Fruit fly (Drosophila melanogaster): Measurements from ENCODE around the gene BOD1.
A peak's percentile ranks its signal among the peaks of the same experiment; 100 is the strongest.

Gene BOD1

DNA sequence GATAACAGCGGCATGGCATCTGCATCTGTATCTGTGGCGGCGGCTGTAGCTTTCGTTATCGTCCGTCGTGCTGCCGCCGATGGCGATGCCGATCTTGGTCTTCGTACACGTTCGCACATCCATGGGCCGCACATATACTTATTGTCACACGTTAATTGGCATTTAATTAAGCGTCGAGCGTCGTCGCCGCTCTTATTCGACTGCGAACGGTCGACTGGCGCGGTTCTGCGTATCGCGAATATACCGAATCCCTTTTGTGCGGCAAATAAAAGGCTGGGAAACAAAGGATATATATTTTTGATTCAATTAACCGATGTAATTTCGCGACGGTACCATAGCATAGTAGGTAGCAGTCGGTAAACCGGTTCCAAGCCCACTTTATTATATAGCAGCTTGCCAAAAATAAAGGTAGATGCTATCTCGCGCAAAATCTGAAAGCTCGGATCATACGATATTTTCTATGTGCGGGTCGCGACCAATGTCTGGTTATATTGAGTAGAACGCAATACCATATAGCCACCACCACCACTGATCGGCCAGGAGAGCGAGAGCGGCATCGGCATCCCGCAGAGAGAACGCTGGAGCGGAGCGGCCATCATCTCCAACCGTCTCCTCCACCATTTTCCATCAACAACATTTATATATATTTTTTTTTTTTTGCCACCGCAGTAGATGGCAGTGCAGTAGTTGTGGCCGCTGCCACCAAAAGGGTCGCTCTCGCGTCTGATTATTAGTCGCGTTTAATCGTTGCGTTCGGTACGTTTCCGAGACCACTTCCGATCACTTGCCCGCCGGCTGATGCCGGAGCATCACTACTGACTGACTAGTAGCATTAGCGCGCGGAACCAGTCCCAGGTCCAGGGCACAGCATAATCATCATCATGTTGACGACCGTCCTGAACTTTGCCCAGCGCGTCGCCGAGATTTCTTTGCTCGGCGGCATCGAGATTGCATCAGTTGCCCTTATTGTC is 12.8 kb upstream of the BOD1 start, which contains the start of gene mino (continued):
- peak; percentile 5 for TF ChIP-seq sage (GFP tag; optimal IDR thresholded peaks at IDR 0.05)

DNA sequence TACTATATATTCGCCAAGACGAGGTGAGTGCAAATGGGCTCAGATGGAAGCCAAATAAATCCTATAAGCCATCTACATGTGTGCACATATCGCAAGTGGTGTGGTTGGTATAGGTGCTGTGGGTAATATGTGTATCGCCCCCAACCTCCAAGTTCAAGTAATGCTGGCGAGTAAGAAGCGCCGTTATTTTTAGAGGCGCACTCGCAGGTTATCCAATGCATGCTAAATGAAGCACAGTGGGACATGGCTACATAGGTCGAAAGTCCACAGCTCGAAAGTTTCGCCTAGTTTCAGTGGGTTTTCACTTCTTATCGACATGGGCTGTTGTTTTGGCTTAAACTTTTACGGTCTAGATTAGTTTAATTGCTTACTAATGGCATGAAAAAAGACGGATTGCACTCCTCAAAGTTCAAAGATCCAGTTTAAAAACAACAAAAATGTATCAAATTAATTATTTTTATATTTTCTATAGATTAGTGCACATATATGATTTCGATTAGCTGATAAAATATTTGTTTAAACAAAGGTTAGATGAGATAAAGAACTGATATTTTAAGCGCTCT is 12.0 kb upstream of the BOD1 start:
- TF ChIP-seq foxo (GFP tag; optimal IDR thresholded peaks at IDR 0.05) (peak in 1 of 2 experiments; percentile 27), sage (GFP tag; optimal IDR thresholded peaks at IDR 0.05) (no peak), woc (GFP tag; optimal IDR thresholded peaks at IDR 0.05) (no peak), Sp1 (GFP tag; optimal IDR thresholded peaks at IDR 0.05) (no peak), psq (GFP tag; optimal IDR thresholded peaks at IDR 0.05) (peak; percentile 7), HLH106 (tag; optimal IDR thresholded peaks at IDR 0.05) (peak; percentile 10), fru (GFP tag; optimal IDR thresholded peaks at IDR 0.05) (no peak), ey (GFP tag; optimal IDR thresholded peaks at IDR 0.05) (no peak), dl (GFP tag; optimal IDR thresholded peaks at IDR 0.05; ENCODE audit: insufficient read depth in 1 of 2, partially characterized antibody in 2 of 2) (no peak), Mio (GFP tag; optimal IDR thresholded peaks at IDR 0.05) (no peak), Hnf4 (GFP tag; optimal IDR thresholded peaks at IDR 0.05) (no peak)

- TF ChIP-seq pan (optimal IDR thresholded peaks at IDR 0.05) (no peak), h (GFP tag; optimal IDR thresholded peaks at IDR 0.05) (peak; percentile 74), ey (GFP tag; optimal IDR thresholded peaks at IDR 0.05) (no peak), Rel (GFP tag; optimal IDR thresholded peaks at IDR 0.05) (no peak), Rel (tag; optimal IDR thresholded peaks at IDR 0.05) (peak; percentile 24)
Observed at dm6 chr3R:27926738-27927215, 11.3 kb upstream of the BOD1 start.

DNA sequence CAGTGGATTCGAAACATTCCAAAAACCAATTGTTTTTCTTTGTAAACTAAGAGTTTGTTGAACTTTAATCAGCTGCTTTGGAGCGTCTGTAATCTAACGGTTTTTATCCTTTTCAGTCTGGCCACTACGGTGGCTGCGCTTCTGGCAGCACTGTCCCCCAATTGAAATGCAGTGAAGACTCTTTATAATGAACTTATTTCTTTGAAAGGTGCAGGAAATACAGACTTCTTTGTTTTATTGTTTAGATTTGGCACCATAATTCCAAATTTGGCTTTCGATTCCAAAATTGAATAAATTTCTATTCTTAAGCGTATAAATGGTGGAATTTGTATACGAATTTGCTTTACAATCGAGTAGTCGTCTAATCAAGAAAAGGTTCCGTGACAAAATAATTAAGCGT is 9.9 kb upstream of the BOD1 start, which contains the start of gene nenya:
nenya (minus strand) TSS at position 35 of the 400 bp plus-strand sequence.
- TF ChIP-seq CG32264 (GFP tag; optimal IDR thresholded peaks at IDR 0.05) (no peak), pan (optimal IDR thresholded peaks at IDR 0.05) (no peak), CrebA (GFP tag; optimal IDR thresholded peaks at IDR 0.05; ENCODE audit: borderline replicate concordance) (no peak), HLH106 (tag; optimal IDR thresholded peaks at IDR 0.05) (no peak), fru (GFP tag; optimal IDR thresholded peaks at IDR 0.05) (no peak), OdsH (GFP tag; optimal IDR thresholded peaks at IDR 0.05) (no peak), sv (GFP tag; optimal IDR thresholded peaks at IDR 0.05) (no peak), Dif (GFP tag; optimal IDR thresholded peaks at IDR 0.05; ENCODE audit: partially characterized antibody) (no peak), Hnf4 (GFP tag; optimal IDR thresholded peaks at IDR 0.05) (no peak), lola (GFP tag; optimal IDR thresholded peaks at IDR 0.05) (no peak), ey (GFP tag; optimal IDR thresholded peaks at IDR 0.05) (no peak), woc (GFP tag; optimal IDR thresholded peaks at IDR 0.05) (no peak)

dm6 chr3R:27928984-27929924 is 8.8 kb upstream of the BOD1 start:
- TF ChIP-seq CG9705 (GFP tag; optimal IDR thresholded peaks at IDR 0.05) (no peak), CrebA (GFP tag; optimal IDR thresholded peaks at IDR 0.05; ENCODE audit: borderline replicate concordance) (no peak), Hr83 (GFP tag; optimal IDR thresholded peaks at IDR 0.05; ENCODE audit: poor library complexity, severe bottlenecking) (no peak), woc (GFP tag; optimal IDR thresholded peaks at IDR 0.05) (no peak), sage (GFP tag; optimal IDR thresholded peaks at IDR 0.05) (no peak), Rel (GFP tag; optimal IDR thresholded peaks at IDR 0.05) (no peak), Rel (tag; optimal IDR thresholded peaks at IDR 0.05) (peak; percentile 21), h (GFP tag; optimal IDR thresholded peaks at IDR 0.05) (peak; percentile 58), pan (optimal IDR thresholded peaks at IDR 0.05) (no peak), psq (GFP tag; optimal IDR thresholded peaks at IDR 0.05) (no peak), usp (GFP tag; optimal IDR thresholded peaks at IDR 0.05) (no peak), Vsx2 (GFP tag; optimal IDR thresholded peaks at IDR 0.05; ENCODE audit: partially characterized antibody) (no peak), GATAd (GFP tag; optimal IDR thresholded peaks at IDR 0.05) (no peak), dmrt93B (GFP tag; optimal IDR thresholded peaks at IDR 0.05) (no peak), Hnf4 (GFP tag; optimal IDR thresholded peaks at IDR 0.05) (peak; percentile 61)
